Fruit fly (Drosophila melanogaster) whole organism, prepupa: Measurements from ENCODE around the gene CG15429.

Experiments
- CG3032 ChIP-seq: fragments of 200-800 bp; optimal IDR thresholded peaks from 2 replicates; lab custom pipeline; 2019; ENCODE audit warnings: missing biosample characterization, mild to moderate bottlenecking, missing genetic modification characterization, moderate library complexity
- Eip93F ChIP-seq: fragments of 200-800 bp; sonication (Bioruptor generic); optimal IDR thresholded peaks from 2 replicates; lab custom pipeline; 2016; ENCODE audit warnings: missing biosample characterization, mild to moderate bottlenecking, missing genetic modification characterization
- Hr38 ChIP-seq: sonication (Bioruptor generic); optimal IDR thresholded peaks from 2 replicates; lab custom pipeline; 2016; ENCODE audit warnings: missing biosample characterization, missing genetic modification characterization
- Smox ChIP-seq: fragments of 200-800 bp; sonication (Bioruptor generic); optimal IDR thresholded peaks from 3 replicates; lab custom pipeline; 2016; ENCODE audit warnings: missing biosample characterization, missing genetic modification characterization
- Sox14 ChIP-seq: fragments of 200-800 bp; sonication (Bioruptor generic); optimal IDR thresholded peaks from 3 replicates; lab custom pipeline; 2016; ENCODE audit warnings: missing biosample characterization, missing genetic modification characterization
- fkh ChIP-seq: fragments of 200-800 bp; sonication (Bioruptor generic); optimal IDR thresholded peaks from 3 replicates; lab custom pipeline; 2017; ENCODE audit warnings: missing biosample characterization, mild to moderate bottlenecking, missing genetic modification characterization, moderate library complexity
- salr ChIP-seq, 2 experiments: fragments of 200-800 bp; sonication (Bioruptor generic); optimal IDR thresholded peaks; 3 replicates each; lab custom pipeline; 2016 to 2018; ENCODE audit warnings: missing biosample characterization in 2 of 2, missing genetic modification characterization in 2 of 2, mild to moderate bottlenecking in 1 of 2
- vri ChIP-seq: fragments of 200-800 bp; sonication (Bioruptor generic); optimal IDR thresholded peaks from 3 replicates; lab custom pipeline; 2016; ENCODE audit warnings: missing biosample characterization, mild to moderate bottlenecking, missing genetic modification characterization

DNA sequence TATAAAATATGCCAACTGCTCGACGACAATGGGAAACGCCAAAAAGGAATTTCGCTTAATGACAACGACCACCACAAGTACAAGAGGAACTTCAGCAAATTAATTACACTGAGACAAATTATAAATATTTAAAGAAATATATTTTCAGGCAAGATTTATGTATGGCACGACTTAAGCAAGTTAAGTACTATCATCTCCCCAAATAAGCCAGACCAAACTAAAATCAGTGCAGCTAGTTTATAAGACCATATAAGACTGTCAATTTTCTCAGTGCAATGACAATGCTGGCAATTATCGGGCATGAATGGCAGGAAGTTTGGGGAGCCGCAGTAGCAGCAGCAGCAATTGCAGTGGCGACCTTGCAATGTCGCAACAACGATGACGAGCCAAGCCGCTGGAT is 4.2 kb upstream of the CG15429 start:
- TF ChIP-seq vri (GFP tag; lab: Kevin White, UChicago) (no peak), Sox14 (GFP tag; lab: Kevin White, UChicago) (peak; percentile 49), fkh (GFP tag; lab: Kevin White, UChicago) (no peak), Smox (GFP tag; lab: Kevin White, UChicago) (peak; percentile 44), Hr38 (GFP tag; lab: Kevin White, UChicago) (no peak), Eip93F (GFP tag; lab: Kevin White, UChicago) (no peak), salr (GFP tag; optimal IDR thresholded peaks at IDR 0.05; lab: Kevin White, UChicago) (peak in 1 of 2 experiments; percentile 46), CG3032 (tag; lab: Kevin White, UChicago) (peak; percentile 67)
